Fruit fly (Drosophila melanogaster) whole organism, embryonic: Measurements from ENCODE around the gene CG15629.

Experiments used
- CG12071 ChIP-seq: fragments of 200-800 bp; sonication (Bioruptor generic); optimal IDR thresholded peaks from 3 replicates; lab custom pipeline; 2018; ENCODE audit warnings: missing biosample characterization, mild to moderate bottlenecking, missing genetic modification characterization
- CG12391 ChIP-seq: fragments of 200-800 bp; sonication (Bioruptor generic); optimal IDR thresholded peaks from 3 replicates; lab custom pipeline; 2018; ENCODE audit warnings: missing biosample characterization, mild to moderate bottlenecking, missing genetic modification characterization, moderate library complexity
- CG17186 ChIP-seq: fragments of 200-800 bp; sonication (Bioruptor generic); optimal IDR thresholded peaks from 3 replicates; lab custom pipeline; 2017; ENCODE audit warnings: missing biosample characterization, missing genetic modification reagents, missing genetic modification characterization
- CG3407 ChIP-seq: fragments of 200-800 bp; sonication (Bioruptor generic); optimal IDR thresholded peaks from 2 replicates; lab custom pipeline; 2018; ENCODE audit warnings: missing biosample characterization, mild to moderate bottlenecking, missing genetic modification characterization
- CG6689 ChIP-seq: fragments of 200-800 bp; sonication (Bioruptor generic); IDR thresholded peaks from 2 replicates; pipeline ENCODE4 v1.3.6; 2022; ENCODE audit warnings: missing biosample characterization, missing genetic modification characterization
- CG7271 ChIP-seq: fragments of 200-800 bp; sonication (Bioruptor generic); optimal IDR thresholded peaks from 2 replicates; lab custom pipeline; 2018; ENCODE audit warnings: missing biosample characterization, mild to moderate bottlenecking, missing genetic modification characterization, moderate library complexity
- CG8281 ChIP-seq: fragments of 200-800 bp; sonication (Bioruptor generic); optimal IDR thresholded peaks from 2 replicates; lab custom pipeline; 2018; ENCODE audit warnings: missing biosample characterization, mild to moderate bottlenecking, missing genetic modification characterization, moderate library complexity
- CG8359 ChIP-seq: fragments of 200-800 bp; sonication (Bioruptor generic); optimal IDR thresholded peaks from 2 replicates; lab custom pipeline; 2017; ENCODE audit warnings: missing biosample characterization, mild to moderate bottlenecking, missing genetic modification characterization, borderline replicate concordance
- CG9876 ChIP-seq: fragments of 200-800 bp; sonication (Bioruptor generic); optimal IDR thresholded peaks from 2 replicates; lab custom pipeline; 2016; ENCODE audit warnings: missing biosample characterization, missing genetic modification characterization
- CHES-1-like ChIP-seq: fragments of 200-800 bp; sonication (Bioruptor generic); optimal IDR thresholded peaks from 2 replicates; lab custom pipeline; 2016; ENCODE audit warnings: missing biosample characterization, missing genetic modification characterization
- Camta ChIP-seq: fragments of 200-800 bp; sonication (Bioruptor generic); optimal IDR thresholded peaks from 2 replicates; lab custom pipeline; 2016; ENCODE audit warnings: missing biosample characterization, missing genetic modification characterization
- CoRest ChIP-seq: fragments of 200-800 bp; sonication (Bioruptor generic); optimal IDR thresholded peaks from 3 replicates; lab custom pipeline; 2018; ENCODE audit warnings: missing biosample characterization, mild to moderate bottlenecking, missing genetic modification characterization, moderate library complexity
- D19A ChIP-seq: fragments of 200-800 bp; optimal IDR thresholded peaks from 3 replicates; lab custom pipeline; 2019; ENCODE audit warnings: missing biosample characterization, mild to moderate bottlenecking, missing genetic modification characterization, moderate library complexity
- Dfd ChIP-seq, 2 experiments: fragments of >200 bp; optimal IDR thresholded peaks; 2 replicates each; lab custom pipeline; 2017; ENCODE audit warnings: missing biosample characterization in 2 of 2, missing genetic modification characterization in 2 of 2
- Doc3 ChIP-seq: fragments of 200-800 bp; sonication (Bioruptor generic); IDR thresholded peaks from 3 replicates; pipeline ENCODE4 v1.3.6; 2022; ENCODE audit warnings: missing biosample characterization, missing genetic modification characterization; ENCODE audit not compliant: partially characterized antibody
- Dp ChIP-seq: fragments of 200-800 bp; sonication (Bioruptor generic); optimal IDR thresholded peaks from 2 replicates; lab custom pipeline; 2018; ENCODE audit warnings: missing biosample characterization, mild to moderate bottlenecking, missing genetic modification characterization, moderate library complexity
- Hr3 ChIP-seq: fragments of 200-800 bp; sonication (Bioruptor generic); optimal IDR thresholded peaks from 3 replicates; lab custom pipeline; 2016; ENCODE audit warnings: missing biosample characterization, missing genetic modification characterization
- Hr51 ChIP-seq, 2 experiments: fragments of 200-800 bp; sonication (Bioruptor generic); optimal IDR thresholded peaks; 2 replicates in 1 of 2; 3 replicates in 1 of 2; lab custom pipeline; 2016 to 2018; ENCODE audit warnings: missing biosample characterization in 2 of 2, missing genetic modification characterization in 2 of 2, mild to moderate bottlenecking in 1 of 2, moderate library complexity in 1 of 2
- Lpt ChIP-seq: fragments of >200 bp; optimal IDR thresholded peaks from 2 replicates; lab custom pipeline; 2018; ENCODE audit warnings: missing biosample characterization, missing genetic modification characterization
- NC2β ChIP-seq: fragments of 200-800 bp; sonication (Bioruptor generic); optimal IDR thresholded peaks from 2 replicates; lab custom pipeline; 2016; ENCODE audit warnings: missing biosample characterization, missing genetic modification characterization
- Neu2 ChIP-seq: fragments of 200-800 bp; sonication (Bioruptor generic); optimal IDR thresholded peaks from 3 replicates; lab custom pipeline; 2016; ENCODE audit warnings: missing biosample characterization, missing genetic modification characterization, borderline replicate concordance
- NfI ChIP-seq: fragments of 200-800 bp; sonication (Bioruptor generic); optimal IDR thresholded peaks from 3 replicates; lab custom pipeline; 2018; ENCODE audit warnings: missing biosample characterization, mild to moderate bottlenecking, missing genetic modification characterization, moderate library complexity
- abd-A ChIP-seq: fragments of 200-800 bp; sonication (Bioruptor generic); optimal IDR thresholded peaks from 3 replicates; lab custom pipeline; 2019; ENCODE audit warnings: missing biosample characterization, mild to moderate bottlenecking, missing genetic modification characterization, moderate library complexity
- amos ChIP-seq: fragments of 200-800 bp; sonication (Bioruptor generic); IDR thresholded peaks from 2 replicates; pipeline ENCODE4 v1.3.6; 2022; ENCODE audit warnings: missing biosample characterization, missing genetic modification characterization; ENCODE audit not compliant: partially characterized antibody
- ash1 ChIP-seq: fragments of 200-800 bp; sonication (Bioruptor generic); optimal IDR thresholded peaks from 2 replicates; lab custom pipeline; 2018; ENCODE audit warnings: missing biosample characterization, mild to moderate bottlenecking, missing genetic modification characterization
- chm ChIP-seq: fragments of 200-800 bp; sonication (Bioruptor generic); IDR thresholded peaks from 2 replicates; pipeline ENCODE4 v1.3.6; 2022; ENCODE audit warnings: missing biosample characterization, missing genetic modification characterization
- ci ChIP-seq: fragments of 200-800 bp; sonication (Bioruptor generic); IDR thresholded peaks from 3 replicates; pipeline ENCODE4 v1.3.6; 2022; ENCODE audit warnings: missing biosample characterization, missing genetic modification characterization
- crp ChIP-seq, 2 experiments: fragments of 200-800 bp; sonication (Bioruptor generic); optimal IDR thresholded peaks; 2 replicates in 1 of 2; 3 replicates in 1 of 2; lab custom pipeline; 2017; ENCODE audit warnings: missing biosample characterization in 2 of 2, missing genetic modification characterization in 2 of 2, mild to moderate bottlenecking in 1 of 2, moderate library complexity in 1 of 2
- cwo ChIP-seq: fragments of 200-800 bp; sonication (Bioruptor generic); optimal IDR thresholded peaks from 3 replicates; lab custom pipeline; 2017; ENCODE audit warnings: missing biosample characterization, missing genetic modification characterization, mild to moderate bottlenecking, moderate library complexity, missing genetic modification reagents
- emc ChIP-seq: fragments of 200-800 bp; sonication (Bioruptor generic); optimal IDR thresholded peaks from 2 replicates; lab custom pipeline; 2016; ENCODE audit warnings: missing biosample characterization, missing genetic modification characterization
- esg ChIP-seq: fragments of 200-800 bp; sonication (Bioruptor generic); conservative IDR thresholded peaks from 2 replicates; pipeline ENCODE4 v1.3.6; 2022; ENCODE audit warnings: missing biosample characterization, missing genetic modification characterization
- fd3F ChIP-seq: fragments of 200-800 bp; sonication (Bioruptor generic); optimal IDR thresholded peaks from 2 replicates; lab custom pipeline; 2018; ENCODE audit warnings: missing biosample characterization, mild to moderate bottlenecking, missing genetic modification characterization, moderate library complexity
- hth ChIP-seq: fragments of >200 bp; optimal IDR thresholded peaks from 2 replicates; lab custom pipeline; 2017; ENCODE audit warnings: inconsistent platforms
- knrl ChIP-seq: fragments of 200-800 bp; sonication (Bioruptor generic); IDR thresholded peaks from 3 replicates; pipeline ENCODE4 v1.3.6; 2022; ENCODE audit warnings: missing biosample characterization, missing genetic modification characterization; ENCODE audit not compliant: partially characterized antibody
- lilli ChIP-seq: fragments of 200-800 bp; sonication (Bioruptor generic); optimal IDR thresholded peaks from 3 replicates; lab custom pipeline; 2016; ENCODE audit warnings: missing biosample characterization, missing genetic modification characterization
- lov ChIP-seq, 2 experiments: fragments of 200-800 bp in 1 of 2; fragments of >200 bp in 1 of 2; sonication (Bioruptor generic) in 1 of 2; IDR thresholded peaks in 1 of 2; optimal IDR thresholded peaks in 1 of 2; 2 replicates in 1 of 2; 3 replicates in 1 of 2; pipeline versions ENCODE4 v1.3.6 to Lab custom; 2017 to 2022; ENCODE audit warnings: missing biosample characterization in 1 of 2, missing genetic modification characterization in 1 of 2
- maf-S ChIP-seq: fragments of 200-800 bp; sonication (Bioruptor generic); optimal IDR thresholded peaks from 2 replicates; lab custom pipeline; 2016; ENCODE audit warnings: missing biosample characterization, missing genetic modification characterization
- nom ChIP-seq: fragments of 200-800 bp; sonication (Bioruptor generic); optimal IDR thresholded peaks from 2 replicates; lab custom pipeline; 2017; ENCODE audit warnings: missing biosample characterization, missing genetic modification characterization, mild to moderate bottlenecking, moderate library complexity, missing genetic modification reagents
- p53 ChIP-seq: fragments of 200-800 bp; sonication (Bioruptor generic); optimal IDR thresholded peaks from 2 replicates; lab custom pipeline; 2016; ENCODE audit warnings: missing biosample characterization, missing genetic modification characterization
- peb ChIP-seq: fragments of 200-800 bp; sonication (Bioruptor generic); IDR thresholded peaks from 2 replicates; pipeline ENCODE4 v1.3.6; 2022; ENCODE audit warnings: missing biosample characterization, missing genetic modification characterization
- pum ChIP-seq: fragments of 200-800 bp; sonication (Bioruptor generic); optimal IDR thresholded peaks from 2 replicates; lab custom pipeline; 2016; ENCODE audit warnings: missing biosample characterization, missing genetic modification characterization
- run ChIP-seq: fragments of 200-800 bp; sonication (Bioruptor generic); optimal IDR thresholded peaks from 3 replicates; lab custom pipeline; 2018; ENCODE audit warnings: missing biosample characterization, mild to moderate bottlenecking, missing genetic modification characterization
- scrt ChIP-seq: fragments of 200-800 bp; sonication (Bioruptor generic); optimal IDR thresholded peaks from 2 replicates; lab custom pipeline; 2018; ENCODE audit warnings: missing biosample characterization, mild to moderate bottlenecking, missing genetic modification characterization, moderate library complexity
- sna ChIP-seq: fragments of 200-800 bp; sonication (Bioruptor generic); IDR thresholded peaks from 2 replicates; pipeline ENCODE4 v1.3.6; 2022; ENCODE audit warnings: missing biosample characterization, missing genetic modification characterization; ENCODE audit not compliant: partially characterized antibody
- sr ChIP-seq: fragments of 200-800 bp; sonication (Bioruptor generic); IDR thresholded peaks from 3 replicates; pipeline ENCODE4 v1.3.6; 2022; ENCODE audit warnings: missing biosample characterization, missing genetic modification characterization
- ssp ChIP-seq: fragments of 200-800 bp; sonication (Bioruptor generic); IDR thresholded peaks from 2 replicates; pipeline ENCODE4 v1.3.6; 2022; ENCODE audit warnings: missing biosample characterization, missing genetic modification characterization
- tap ChIP-seq: fragments of 200-800 bp; optimal IDR thresholded peaks from 3 replicates; lab custom pipeline; 2019; ENCODE audit warnings: missing biosample characterization, mild to moderate bottlenecking, missing genetic modification characterization, moderate library complexity
- vnd ChIP-seq: fragments of 200-800 bp; sonication (Bioruptor generic); IDR thresholded peaks from 3 replicates; pipeline ENCODE4 v1.3.6; 2022; ENCODE audit warnings: missing biosample characterization, missing genetic modification characterization; ENCODE audit not compliant: partially characterized antibody
- wek ChIP-seq: fragments of 200-800 bp; sonication (Bioruptor generic); optimal IDR thresholded peaks from 3 replicates; lab custom pipeline; 2018; ENCODE audit warnings: missing biosample characterization, mild to moderate bottlenecking, missing genetic modification characterization, moderate library complexity

Gene CG15629

DNA sequence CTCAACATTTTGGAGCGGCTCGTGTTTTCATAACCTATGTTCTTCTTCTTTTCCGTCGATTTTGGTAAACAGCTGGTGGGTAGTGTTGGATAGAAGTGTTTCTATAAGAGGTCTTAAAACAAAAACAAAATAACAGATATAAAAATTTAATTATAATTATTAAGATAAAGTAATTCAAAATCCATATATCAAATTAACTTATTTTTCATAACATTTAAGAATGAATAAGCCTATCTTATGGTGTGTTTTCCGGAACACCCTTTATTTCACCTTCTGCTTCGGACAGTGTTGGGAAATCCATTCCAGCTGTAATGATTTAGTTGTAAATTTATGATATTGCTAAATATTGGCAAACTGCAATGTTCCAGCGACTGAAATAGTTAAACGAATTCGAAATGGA, 37.5 kb downstream of the CG15629 start, which contains the start of the genes mRpS2 and Mon1 (continued):
- TF ChIP-seq CG12391 (tag; lab: Kevin White, UChicago), result peak; percentile 98
- no peak for TF ChIP-seq Dfd (GFP tag; optimal IDR thresholded peaks at IDR 0.05; lab: Kevin White, UChicago)
- TF ChIP-seq CG9876 (GFP tag; lab: Kevin White, UChicago), result peak; percentile 49
- peak; percentile 89 for TF ChIP-seq CG3407 (GFP tag; lab: Kevin White, UChicago)
- peak; percentile 87 to 96 for TF ChIP-seq Hr51 (GFP tag; optimal IDR thresholded peaks at IDR 0.05; lab: Kevin White, UChicago)
- no peak for TF ChIP-seq vnd (GFP tag; lab: Robert Waterston, UW)
- peak; percentile 96 for TF ChIP-seq ci (GFP tag; lab: Robert Waterston, UW)
- TF ChIP-seq tap (tag; lab: Kevin White, UChicago), result peak; percentile 94
- TF ChIP-seq emc (GFP tag; lab: Kevin White, UChicago), result peak; percentile 63
- TF ChIP-seq CG7271 (tag; lab: Kevin White, UChicago), result peak; percentile 94
- peak; percentile 71 for TF ChIP-seq CG17186 (GFP tag; lab: Kevin White, UChicago)
- no peak for TF ChIP-seq Lpt (GFP tag; lab: Kevin White, UChicago)
- peak; percentile 93 for TF ChIP-seq lilli (GFP tag; lab: Kevin White, UChicago)
- peak; percentile 75 for TF ChIP-seq CHES-1-like (GFP tag; lab: Kevin White, UChicago)
- peak; percentile 71 for TF ChIP-seq chm
- peak; percentile 79 for TF ChIP-seq wek (GFP tag; lab: Kevin White, UChicago)
- TF ChIP-seq CoRest (tag; lab: Kevin White, UChicago), result peak; percentile 96
- TF ChIP-seq sr (GFP tag; lab: Robert Waterston, UW), result peak; percentile 78; the same call in 2 of the 3 replicates
- TF ChIP-seq peb (GFP tag; lab: Robert Waterston, UW), result peak; percentile 86
- TF ChIP-seq Hr3, result peak; percentile 96
- no peak for TF ChIP-seq abd-A (tag; lab: Kevin White, UChicago)
- peak; percentile 91 for TF ChIP-seq cwo (GFP tag; lab: Kevin White, UChicago)
- TF ChIP-seq hth, result no peak
- TF ChIP-seq scrt (GFP tag; lab: Kevin White, UChicago), result peak; percentile 88
- TF ChIP-seq D19A (tag; lab: Kevin White, UChicago), result peak; percentile 86
- TF ChIP-seq CG6689 (GFP tag; lab: Robert Waterston, UW), result peak; percentile 98
- TF ChIP-seq Camta, result peak; percentile 75
- TF ChIP-seq knrl, result no peak
- peak; percentile 95 for TF ChIP-seq fd3F (GFP tag; lab: Kevin White, UChicago)
- TF ChIP-seq CG8281 (tag; lab: Kevin White, UChicago), result peak; percentile 81
- TF ChIP-seq CG8359, result peak; percentile 71
- peak; percentile 81 for TF ChIP-seq CG12071 (GFP tag; lab: Kevin White, UChicago)
- TF ChIP-seq nom (GFP tag; lab: Kevin White, UChicago), result peak; percentile 79
- no peak for TF ChIP-seq Neu2
- TF ChIP-seq NfI (GFP tag; lab: Kevin White, UChicago), result peak; percentile 95
- peak; percentile 48 for TF ChIP-seq NC2β
- TF ChIP-seq ash1 (GFP tag; lab: Kevin White, UChicago), result peak; percentile 47
- TF ChIP-seq crp (GFP tag; optimal IDR thresholded peaks at IDR 0.05; lab: Kevin White, UChicago), result peak; percentile 64 to 91
- TF ChIP-seq maf-S (GFP tag; lab: Kevin White, UChicago), result peak; percentile 82
- peak; percentile 77 for TF ChIP-seq pum (GFP tag; lab: Kevin White, UChicago)
- no peak for TF ChIP-seq lov (optimal IDR thresholded peaks at IDR 0.05; lab: Kevin White, UChicago)
- peak; percentile 93 for TF ChIP-seq lov (GFP tag; IDR thresholded peaks at IDR 0.05; lab: Robert Waterston, UW)
- TF ChIP-seq sna (GFP tag; lab: Robert Waterston, UW), result no peak
- peak; percentile 79 for TF ChIP-seq run (tag; lab: Kevin White, UChicago)
- TF ChIP-seq p53 (GFP tag; lab: Kevin White, UChicago), result peak; percentile 29
- peak; percentile 95 for TF ChIP-seq esg (GFP tag; lab: Robert Waterston, UW)
- no peak for TF ChIP-seq amos (GFP tag; lab: Robert Waterston, UW)
- peak; percentile 10 for TF ChIP-seq Dp
- no peak for TF ChIP-seq Doc3
- peak; percentile 90 for TF ChIP-seq ssp (GFP tag; lab: Robert Waterston, UW)
